Worm (Caenorhabditis elegans) whole organism, L2 larva: ENCODE data around the gene Y53G8AM.7.
A peak's percentile ranks its signal among the peaks of the same experiment; 100 is the strongest.

Experiments used
- C34F6.9 ChIP-seq: fragments of 150-350 bp; optimal IDR thresholded peaks from 2 replicates; lab custom pipeline; 2014; ENCODE audit warnings: missing biosample characterization, missing genetic modification characterization
- F13H6.1 ChIP-seq: sonication (generic microtip); optimal IDR thresholded peaks from 2 replicates; lab custom pipeline; 2016; ENCODE audit warnings: missing genetic modification characterization, missing compliant biosample characterization
- R02D3.7 ChIP-seq: fragments of 150-350 bp; optimal IDR thresholded peaks from 2 replicates; lab custom pipeline; 2014; ENCODE audit warnings: missing biosample characterization, missing genetic modification characterization
- Y55F3AM.14 ChIP-seq: fragments of 200-800 bp; sonication (Bioruptor generic); optimal IDR thresholded peaks from 2 replicates; lab custom pipeline; 2018; ENCODE audit warnings: mild to moderate bottlenecking, missing genetic modification characterization, missing compliant biosample characterization
- ZK546.5 ChIP-seq: sonication (generic microtip); optimal IDR thresholded peaks from 2 replicates; lab custom pipeline; 2017; ENCODE audit warnings: missing biosample characterization, missing genetic modification characterization
- alr-1 ChIP-seq: fragments of 150-350 bp; optimal IDR thresholded peaks from 2 replicates; lab custom pipeline; 2014; ENCODE audit warnings: missing biosample characterization, missing genetic modification characterization
- blmp-1 ChIP-seq: sonication (generic microtip); optimal IDR thresholded peaks from 2 replicates; lab custom pipeline; 2017; ENCODE audit warnings: missing genetic modification characterization, mild to moderate bottlenecking, missing compliant biosample characterization, antibody characterized with exemption, moderate library complexity; ENCODE audit not compliant: insufficient read depth
- ceh-16 ChIP-seq: fragments of 150-350 bp; optimal IDR thresholded peaks from 2 replicates; lab custom pipeline; 2014; ENCODE audit warnings: missing biosample characterization, missing genetic modification characterization
- ceh-82 ChIP-seq: fragments of 150-350 bp; optimal IDR thresholded peaks from 2 replicates; lab custom pipeline; 2014; ENCODE audit warnings: missing biosample characterization, missing genetic modification characterization
- crh-2 ChIP-seq: sonication (generic microtip); optimal IDR thresholded peaks from 2 replicates; lab custom pipeline; 2017; ENCODE audit warnings: missing biosample characterization, missing genetic modification characterization
- dmd-4 ChIP-seq: sonication (generic microtip); optimal IDR thresholded peaks from 2 replicates; lab custom pipeline; 2017; ENCODE audit warnings: missing biosample characterization, missing genetic modification characterization
- egl-27 ChIP-seq: sonication (generic microtip); optimal IDR thresholded peaks from 3 replicates; lab custom pipeline; 2017; ENCODE audit warnings: missing biosample characterization, missing genetic modification reagents, missing genetic modification characterization
- elt-1 ChIP-seq: fragments of 150-350 bp; optimal IDR thresholded peaks from 2 replicates; lab custom pipeline; 2014; ENCODE audit warnings: missing biosample characterization, missing genetic modification characterization
- lin-13 ChIP-seq: fragments of 150-350 bp; optimal IDR thresholded peaks from 2 replicates; lab custom pipeline; 2014; ENCODE audit warnings: missing biosample characterization, missing genetic modification reagents, missing genetic modification characterization
- lin-39 ChIP-seq: fragments of 150-350 bp; optimal IDR thresholded peaks from 2 replicates; lab custom pipeline; 2014; ENCODE audit warnings: missing biosample characterization, missing genetic modification reagents, missing genetic modification characterization
- lsy-2 ChIP-seq, 2 experiments: fragments of 150-350 bp in 1 of 2; sonication (generic microtip) in 1 of 2; optimal IDR thresholded peaks; 2 replicates each; lab custom pipeline; 2014 to 2017; ENCODE audit warnings: missing biosample characterization in 2 of 2, missing genetic modification characterization in 2 of 2
- mab-5 ChIP-seq: fragments of 150-350 bp; optimal IDR thresholded peaks from 2 replicates; lab custom pipeline; 2014; ENCODE audit warnings: missing biosample characterization, missing genetic modification characterization
- mbf-1 ChIP-seq: sonication (generic microtip); optimal IDR thresholded peaks from 2 replicates; lab custom pipeline; 2017; ENCODE audit warnings: missing biosample characterization, missing genetic modification characterization
- mdl-1 ChIP-seq, 2 experiments: fragments of 150-350 bp in 1 of 2; sonication (generic microtip) in 1 of 2; optimal IDR thresholded peaks; 2 replicates each; lab custom pipeline; 2017; ENCODE audit warnings: missing biosample characterization in 2 of 2, missing genetic modification characterization in 2 of 2
- nhr-12 ChIP-seq: fragments of 150-350 bp; optimal IDR thresholded peaks from 2 replicates; lab custom pipeline; 2014; ENCODE audit warnings: missing biosample characterization, missing genetic modification characterization
- nhr-129 ChIP-seq: fragments of 150-350 bp; optimal IDR thresholded peaks from 2 replicates; lab custom pipeline; 2014; ENCODE audit warnings: missing biosample characterization, missing genetic modification characterization
- nhr-21 ChIP-seq: fragments of 150-350 bp; optimal IDR thresholded peaks from 2 replicates; lab custom pipeline; 2014; ENCODE audit warnings: missing biosample characterization, missing genetic modification characterization
- nhr-25 ChIP-seq: fragments of 150-350 bp; sonication (generic microtip); optimal IDR thresholded peaks from 3 replicates; lab custom pipeline; 2014; ENCODE audit warnings: missing biosample characterization, missing genetic modification characterization
- nhr-6 ChIP-seq: fragments of 150-350 bp; optimal IDR thresholded peaks from 2 replicates; lab custom pipeline; 2014; ENCODE audit warnings: missing biosample characterization, missing genetic modification characterization
- nhr-77 ChIP-seq: fragments of 150-350 bp; optimal IDR thresholded peaks from 2 replicates; lab custom pipeline; 2014; ENCODE audit warnings: missing biosample characterization, missing genetic modification characterization
- peb-1 ChIP-seq: fragments of 150-350 bp; optimal IDR thresholded peaks from 2 replicates; lab custom pipeline; 2014; ENCODE audit warnings: missing biosample characterization, missing genetic modification characterization
- sem-4 ChIP-seq: fragments of 150-350 bp; optimal IDR thresholded peaks from 2 replicates; lab custom pipeline; 2014; ENCODE audit warnings: missing biosample characterization, missing genetic modification reagents, missing genetic modification characterization
- skn-1 ChIP-seq: sonication (generic microtip); optimal IDR thresholded peaks from 2 replicates; lab custom pipeline; 2017; ENCODE audit warnings: missing biosample characterization, missing genetic modification characterization
- sma-9 ChIP-seq, 2 experiments: fragments of 150-350 bp in 1 of 2; sonication (generic microtip) in 1 of 2; optimal IDR thresholded peaks; 2 replicates each; lab custom pipeline; 2014 to 2016; ENCODE audit warnings: missing genetic modification characterization in 2 of 2, mild to moderate bottlenecking in 1 of 2, missing biosample characterization in 1 of 2, missing compliant biosample characterization in 1 of 2, missing genetic modification reagents in 1 of 2, moderate library complexity in 1 of 2
- snpc-4 ChIP-seq: fragments of 150-350 bp; optimal IDR thresholded peaks from 2 replicates; lab custom pipeline; 2014; ENCODE audit warnings: missing biosample characterization, missing genetic modification characterization
- unc-55 ChIP-seq: fragments of 150-350 bp; sonication (generic microtip); optimal IDR thresholded peaks from 3 replicates; lab custom pipeline; 2014; ENCODE audit warnings: missing biosample characterization, missing genetic modification reagents, missing genetic modification characterization
- unc-62 ChIP-seq: fragments of 150-350 bp; optimal IDR thresholded peaks from 2 replicates; lab custom pipeline; 2014; ENCODE audit warnings: missing biosample characterization, missing genetic modification reagents, missing genetic modification characterization
- zag-1 ChIP-seq: fragments of 150-350 bp; optimal IDR thresholded peaks from 2 replicates; lab custom pipeline; 2014; ENCODE audit warnings: missing biosample characterization, missing genetic modification characterization
- ztf-1 ChIP-seq: fragments of 200-800 bp; sonication (Bioruptor generic); conservative IDR thresholded peaks from 2 replicates; pipeline ENCODE4 v1.3.6; 2022; ENCODE audit warnings: missing genetic modification characterization, missing compliant biosample characterization

Gene Y53G8AM.7

ce11 chrIII:3224102-3224501, 42.4 kb downstream of the Y53G8AM.7 start:
- TF ChIP-seq nhr-77 (tag; lab: Kevin White, UChicago) (no peak), unc-55 (GFP tag; lab: Kevin White, UChicago) (no peak), egl-27 (tag; lab: Kevin White, UChicago) (no peak)
- TF ChIP-seq, all 48 proteins: peak for 0

ce11 chrIII:3222707-3223106, 43.8 kb downstream of the Y53G8AM.7 start:
- no peak for TF ChIP-seq ztf-1 (GFP tag; lab: Robert Waterston, UW)
- TF ChIP-seq unc-55 (GFP tag; lab: Kevin White, UChicago) = no peak
- TF ChIP-seq nhr-21 (tag; lab: Kevin White, UChicago) = no peak
- TF ChIP-seq ceh-82 (tag; lab: Kevin White, UChicago) = no peak
- TF ChIP-seq mbf-1 (tag; lab: Kevin White, UChicago) = no peak
- no peak for TF ChIP-seq Y55F3AM.14 (GFP tag; lab: Kevin White, UChicago)
- no peak for TF ChIP-seq mab-5 (tag; lab: Kevin White, UChicago)
- TF ChIP-seq peb-1 (tag; lab: Kevin White, UChicago) = no peak
- no peak for TF ChIP-seq mdl-1 (tag; optimal IDR thresholded peaks at IDR 0.05; lab: Kevin White, UChicago)
- TF ChIP-seq F13H6.1 (tag; lab: Kevin White, UChicago) = no peak
- no peak for TF ChIP-seq blmp-1 (tag; lab: Kevin White, UChicago)
- TF ChIP-seq nhr-129 (tag; lab: Kevin White, UChicago) = no peak
- TF ChIP-seq ceh-16 = no peak
- no peak for TF ChIP-seq sma-9 (GFP tag; optimal IDR thresholded peaks at IDR 0.05; lab: Kevin White, UChicago)
- no peak for TF ChIP-seq sma-9 (tag; optimal IDR thresholded peaks at IDR 0.05; lab: Kevin White, UChicago)
- no peak for TF ChIP-seq skn-1 (tag; lab: Kevin White, UChicago)
- no peak for TF ChIP-seq nhr-12 (tag; lab: Kevin White, UChicago)
- TF ChIP-seq crh-2 = no peak
- TF ChIP-seq dmd-4 (tag; lab: Kevin White, UChicago) = no peak
- TF ChIP-seq nhr-25 (tag; lab: Kevin White, UChicago) = no peak
- no peak for TF ChIP-seq ZK546.5 (tag; lab: Kevin White, UChicago)

ce11 chrIII:3220287-3220686, 46.2 kb downstream of the Y53G8AM.7 start:
- TF ChIP-seq snpc-4 (tag; lab: Kevin White, UChicago) (no peak), elt-1 (tag; lab: Kevin White, UChicago) (no peak), nhr-129 (tag; lab: Kevin White, UChicago) (peak; percentile 39), zag-1 (tag; lab: Kevin White, UChicago) (peak; percentile 26), lsy-2 (tag; optimal IDR thresholded peaks at IDR 0.05; lab: Kevin White, UChicago) (peak in 1 of 2 experiments; percentile 56), C34F6.9 (tag; lab: Kevin White, UChicago) (peak; percentile 25), F13H6.1 (tag; lab: Kevin White, UChicago) (peak; percentile 47), nhr-6 (no peak), sem-4 (tag; lab: Kevin White, UChicago) (no peak), ceh-16 (no peak), Y55F3AM.14 (GFP tag; lab: Kevin White, UChicago) (no peak), unc-55 (GFP tag; lab: Kevin White, UChicago) (peak; percentile 72), nhr-12 (tag; lab: Kevin White, UChicago) (no peak), lin-13 (GFP tag; lab: Kevin White, UChicago) (peak; percentile 7), peb-1 (tag; lab: Kevin White, UChicago) (no peak), skn-1 (tag; lab: Kevin White, UChicago) (no peak), mdl-1 (tag; optimal IDR thresholded peaks at IDR 0.05; lab: Kevin White, UChicago) (peak in 1 of 2 experiments; percentile 21), lin-39 (tag; lab: Kevin White, UChicago) (no peak), R02D3.7 (tag; lab: Kevin White, UChicago) (no peak), alr-1 (no peak)

- TF ChIP-seq nhr-77 (tag; lab: Kevin White, UChicago) = no peak
- TF ChIP-seq ceh-82 (tag; lab: Kevin White, UChicago) = no peak
- no peak for TF ChIP-seq nhr-21 (tag; lab: Kevin White, UChicago)
- no peak for TF ChIP-seq unc-62 (GFP tag; lab: Kevin White, UChicago)
- TF ChIP-seq lin-39 (tag; lab: Kevin White, UChicago) = no peak
- TF ChIP-seq snpc-4 (tag; lab: Kevin White, UChicago) = no peak
Observed at ce11 chrIII:3219050-3219449, 47.5 kb downstream of the Y53G8AM.7 start, which contains the start of gene frm-8. TSS of gene frm-8 (minus strand) at chrIII:3219150.
